Worm (Caenorhabditis elegans) whole organism, L2 larva: Measurements from ENCODE around the gene Y39A3A.3.
A peak's percentile ranks its signal among the peaks of the same experiment; 100 is the strongest.
"Not testable (repeated sequence)": the region's sequence is repeated elsewhere in the genome, so short reads cannot be mapped to it uniquely, and the experiment has no call there.

Source experiments
- C34F6.9 ChIP-seq: fragments of 150-350 bp; optimal IDR thresholded peaks from 2 replicates; lab custom pipeline; 2014; ENCODE audit warnings: missing biosample characterization, missing genetic modification characterization
- F13H6.1 ChIP-seq: sonication (generic microtip); optimal IDR thresholded peaks from 2 replicates; lab custom pipeline; 2016; ENCODE audit warnings: missing genetic modification characterization, missing compliant biosample characterization
- Y55F3AM.14 ChIP-seq: fragments of 200-800 bp; sonication (Bioruptor generic); optimal IDR thresholded peaks from 2 replicates; lab custom pipeline; 2018; ENCODE audit warnings: mild to moderate bottlenecking, missing genetic modification characterization, missing compliant biosample characterization
- ZK546.5 ChIP-seq: sonication (generic microtip); optimal IDR thresholded peaks from 2 replicates; lab custom pipeline; 2017; ENCODE audit warnings: missing biosample characterization, missing genetic modification characterization
- alr-1 ChIP-seq: fragments of 150-350 bp; optimal IDR thresholded peaks from 2 replicates; lab custom pipeline; 2014; ENCODE audit warnings: missing biosample characterization, missing genetic modification characterization
- aly-2 ChIP-seq: fragments of 150-350 bp; optimal IDR thresholded peaks from 2 replicates; lab custom pipeline; 2014; ENCODE audit warnings: missing biosample characterization, missing genetic modification characterization
- ama-1 ChIP-seq: fragments of 150-350 bp; optimal IDR thresholded peaks from 2 replicates; lab custom pipeline; 2018; ENCODE audit warnings: inconsistent platforms
- blmp-1 ChIP-seq: sonication (generic microtip); optimal IDR thresholded peaks from 2 replicates; lab custom pipeline; 2017; ENCODE audit warnings: missing genetic modification characterization, mild to moderate bottlenecking, missing compliant biosample characterization, antibody characterized with exemption, moderate library complexity; ENCODE audit not compliant: insufficient read depth
- ceh-82 ChIP-seq: fragments of 150-350 bp; optimal IDR thresholded peaks from 2 replicates; lab custom pipeline; 2014; ENCODE audit warnings: missing biosample characterization, missing genetic modification characterization
- crh-2 ChIP-seq: sonication (generic microtip); optimal IDR thresholded peaks from 2 replicates; lab custom pipeline; 2017; ENCODE audit warnings: missing biosample characterization, missing genetic modification characterization
- dmd-4 ChIP-seq: sonication (generic microtip); optimal IDR thresholded peaks from 2 replicates; lab custom pipeline; 2017; ENCODE audit warnings: missing biosample characterization, missing genetic modification characterization
- egl-27 ChIP-seq: sonication (generic microtip); optimal IDR thresholded peaks from 3 replicates; lab custom pipeline; 2017; ENCODE audit warnings: missing biosample characterization, missing genetic modification reagents, missing genetic modification characterization
- elt-3 ChIP-seq: sonication (generic microtip); optimal IDR thresholded peaks from 2 replicates; lab custom pipeline; 2017; ENCODE audit warnings: missing biosample characterization, missing genetic modification characterization
- fos-1 ChIP-seq: fragments of 150-350 bp; optimal IDR thresholded peaks from 2 replicates; lab custom pipeline; 2014; ENCODE audit warnings: missing biosample characterization, missing genetic modification characterization
- gmeb-1 ChIP-seq: fragments of 150-350 bp; optimal IDR thresholded peaks from 2 replicates; lab custom pipeline; 2014; ENCODE audit warnings: missing biosample characterization, missing genetic modification characterization
- lin-11 ChIP-seq: fragments of 150-350 bp; sonication (generic microtip); optimal IDR thresholded peaks from 2 replicates; lab custom pipeline; 2014; ENCODE audit warnings: missing biosample characterization, missing genetic modification characterization, inconsistent platforms, mixed read lengths
- lin-13 ChIP-seq: fragments of 150-350 bp; optimal IDR thresholded peaks from 2 replicates; lab custom pipeline; 2014; ENCODE audit warnings: missing biosample characterization, missing genetic modification reagents, missing genetic modification characterization
- lsy-2 ChIP-seq, 2 experiments: fragments of 150-350 bp in 1 of 2; sonication (generic microtip) in 1 of 2; optimal IDR thresholded peaks; 2 replicates each; lab custom pipeline; 2014 to 2017; ENCODE audit warnings: missing biosample characterization in 2 of 2, missing genetic modification characterization in 2 of 2
- mbf-1 ChIP-seq: sonication (generic microtip); optimal IDR thresholded peaks from 2 replicates; lab custom pipeline; 2017; ENCODE audit warnings: missing biosample characterization, missing genetic modification characterization
- mdl-1 ChIP-seq, 2 experiments: fragments of 150-350 bp in 1 of 2; sonication (generic microtip) in 1 of 2; optimal IDR thresholded peaks; 2 replicates each; lab custom pipeline; 2017; ENCODE audit warnings: missing biosample characterization in 2 of 2, missing genetic modification characterization in 2 of 2
- nhr-10 ChIP-seq: sonication (generic microtip); optimal IDR thresholded peaks from 2 replicates; lab custom pipeline; 2017; ENCODE audit warnings: missing biosample characterization, missing genetic modification characterization
- nhr-12 ChIP-seq: fragments of 150-350 bp; optimal IDR thresholded peaks from 2 replicates; lab custom pipeline; 2014; ENCODE audit warnings: missing biosample characterization, missing genetic modification characterization
- nhr-129 ChIP-seq: fragments of 150-350 bp; optimal IDR thresholded peaks from 2 replicates; lab custom pipeline; 2014; ENCODE audit warnings: missing biosample characterization, missing genetic modification characterization
- nhr-21 ChIP-seq: fragments of 150-350 bp; optimal IDR thresholded peaks from 2 replicates; lab custom pipeline; 2014; ENCODE audit warnings: missing biosample characterization, missing genetic modification characterization
- nhr-23 ChIP-seq: fragments of 150-350 bp; optimal IDR thresholded peaks from 2 replicates; lab custom pipeline; 2014; ENCODE audit warnings: missing biosample characterization, missing genetic modification reagents, missing genetic modification characterization
- nhr-25 ChIP-seq: fragments of 150-350 bp; sonication (generic microtip); optimal IDR thresholded peaks from 3 replicates; lab custom pipeline; 2014; ENCODE audit warnings: missing biosample characterization, missing genetic modification characterization
- nhr-6 ChIP-seq: fragments of 150-350 bp; optimal IDR thresholded peaks from 2 replicates; lab custom pipeline; 2014; ENCODE audit warnings: missing biosample characterization, missing genetic modification characterization
- nhr-77 ChIP-seq: fragments of 150-350 bp; optimal IDR thresholded peaks from 2 replicates; lab custom pipeline; 2014; ENCODE audit warnings: missing biosample characterization, missing genetic modification characterization
- peb-1 ChIP-seq: fragments of 150-350 bp; optimal IDR thresholded peaks from 2 replicates; lab custom pipeline; 2014; ENCODE audit warnings: missing biosample characterization, missing genetic modification characterization
- skn-1 ChIP-seq: sonication (generic microtip); optimal IDR thresholded peaks from 2 replicates; lab custom pipeline; 2017; ENCODE audit warnings: missing biosample characterization, missing genetic modification characterization
- sma-3 ChIP-seq: sonication (generic microtip); optimal IDR thresholded peaks from 2 replicates; lab custom pipeline; 2016; ENCODE audit warnings: missing genetic modification reagents, missing genetic modification characterization, missing compliant biosample characterization
- sma-9 ChIP-seq, 2 experiments: fragments of 150-350 bp in 1 of 2; sonication (generic microtip) in 1 of 2; optimal IDR thresholded peaks; 2 replicates each; lab custom pipeline; 2014 to 2016; ENCODE audit warnings: missing genetic modification characterization in 2 of 2, mild to moderate bottlenecking in 1 of 2, missing biosample characterization in 1 of 2, missing compliant biosample characterization in 1 of 2, missing genetic modification reagents in 1 of 2, moderate library complexity in 1 of 2
- snpc-4 ChIP-seq: fragments of 150-350 bp; optimal IDR thresholded peaks from 2 replicates; lab custom pipeline; 2014; ENCODE audit warnings: missing biosample characterization, missing genetic modification characterization
- unc-39 ChIP-seq: fragments of 150-350 bp; optimal IDR thresholded peaks from 2 replicates; lab custom pipeline; 2014; ENCODE audit warnings: missing biosample characterization, missing genetic modification characterization
- unc-55 ChIP-seq: fragments of 150-350 bp; sonication (generic microtip); optimal IDR thresholded peaks from 3 replicates; lab custom pipeline; 2014; ENCODE audit warnings: missing biosample characterization, missing genetic modification reagents, missing genetic modification characterization
- unc-62 ChIP-seq: fragments of 150-350 bp; optimal IDR thresholded peaks from 2 replicates; lab custom pipeline; 2014; ENCODE audit warnings: missing biosample characterization, missing genetic modification reagents, missing genetic modification characterization
- zag-1 ChIP-seq: fragments of 150-350 bp; optimal IDR thresholded peaks from 2 replicates; lab custom pipeline; 2014; ENCODE audit warnings: missing biosample characterization, missing genetic modification characterization
- ztf-1 ChIP-seq: fragments of 200-800 bp; sonication (Bioruptor generic); conservative IDR thresholded peaks from 2 replicates; pipeline ENCODE4 v1.3.6; 2022; ENCODE audit warnings: missing genetic modification characterization, missing compliant biosample characterization
- ztf-11 ChIP-seq: sonication (generic microtip); optimal IDR thresholded peaks from 2 replicates; lab custom pipeline; 2017; ENCODE audit warnings: missing biosample characterization, missing genetic modification characterization

Gene Y39A3A.3

ce11 chrIII:2089453-2089852 is 21.3 kb upstream of the Y39A3A.3 start:
- TF ChIP-seq unc-55 (GFP tag; lab: Kevin White, UChicago): peak; percentile 49
- peak; percentile 9 for TF ChIP-seq fos-1 (tag; lab: Kevin White, UChicago)
- peak; percentile 15 for TF ChIP-seq nhr-129
- TF ChIP-seq nhr-77 (tag; lab: Kevin White, UChicago): no peak
- peak in 1 of 2 experiments; percentile 43 for TF ChIP-seq lsy-2 (tag; optimal IDR thresholded peaks at IDR 0.05; lab: Kevin White, UChicago)
- TF ChIP-seq gmeb-1: peak; percentile 11
- peak; percentile 20 for TF ChIP-seq lin-13 (GFP tag; lab: Kevin White, UChicago)
- TF ChIP-seq ZK546.5: no peak
- peak; percentile 17 for TF ChIP-seq F13H6.1 (tag; lab: Kevin White, UChicago)
- TF ChIP-seq elt-3: no peak
- peak; percentile 56 for TF ChIP-seq C34F6.9 (tag; lab: Kevin White, UChicago)

DNA sequence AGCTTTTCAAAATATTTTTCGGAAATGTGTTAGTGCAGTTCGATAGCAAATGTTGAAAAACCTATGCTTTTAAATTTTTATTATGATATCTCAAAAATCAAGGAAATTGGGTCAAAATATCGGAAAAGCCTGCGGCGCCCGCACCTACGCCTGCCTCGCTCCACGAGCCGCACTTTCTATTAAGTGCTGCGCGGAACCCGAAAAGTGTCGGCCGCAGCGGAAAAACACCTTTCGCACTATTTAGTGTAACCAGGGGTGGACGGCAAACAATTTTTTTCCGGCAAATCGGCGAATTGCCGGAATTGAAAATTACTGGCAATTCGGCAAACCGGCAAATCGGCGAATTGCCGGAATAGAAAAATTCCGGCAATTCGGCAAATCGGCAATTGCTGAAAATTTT is 16.7 kb upstream of the Y39A3A.3 start:
- TF ChIP-seq ZK546.5: no peak
- TF ChIP-seq Y55F3AM.14 (GFP tag; lab: Kevin White, UChicago): no peak
- TF ChIP-seq snpc-4 (tag; lab: Kevin White, UChicago): no peak
- TF ChIP-seq sma-9 (GFP tag; optimal IDR thresholded peaks at IDR 0.05; lab: Kevin White, UChicago): no peak
- no peak for TF ChIP-seq sma-9 (tag; optimal IDR thresholded peaks at IDR 0.05; lab: Kevin White, UChicago)
- TF ChIP-seq sma-3 (GFP tag; lab: Kevin White, UChicago): no peak
- no peak for TF ChIP-seq blmp-1
- no peak for TF ChIP-seq nhr-25
- no peak for TF ChIP-seq nhr-23
- TF ChIP-seq F13H6.1 (tag; lab: Kevin White, UChicago): no peak
- no peak for TF ChIP-seq nhr-21 (tag; lab: Kevin White, UChicago)
- TF ChIP-seq ama-1 (lab: Kevin White, UChicago): no peak
- TF ChIP-seq nhr-6: no peak
- no peak for TF ChIP-seq nhr-77 (tag; lab: Kevin White, UChicago)
- no peak for TF ChIP-seq unc-39 (tag; lab: Kevin White, UChicago)
- TF ChIP-seq peb-1: no peak
- TF ChIP-seq nhr-10 (tag; lab: Kevin White, UChicago): no peak
- no peak for TF ChIP-seq nhr-129
- TF ChIP-seq mbf-1 (tag; lab: Kevin White, UChicago): no peak

DNA sequence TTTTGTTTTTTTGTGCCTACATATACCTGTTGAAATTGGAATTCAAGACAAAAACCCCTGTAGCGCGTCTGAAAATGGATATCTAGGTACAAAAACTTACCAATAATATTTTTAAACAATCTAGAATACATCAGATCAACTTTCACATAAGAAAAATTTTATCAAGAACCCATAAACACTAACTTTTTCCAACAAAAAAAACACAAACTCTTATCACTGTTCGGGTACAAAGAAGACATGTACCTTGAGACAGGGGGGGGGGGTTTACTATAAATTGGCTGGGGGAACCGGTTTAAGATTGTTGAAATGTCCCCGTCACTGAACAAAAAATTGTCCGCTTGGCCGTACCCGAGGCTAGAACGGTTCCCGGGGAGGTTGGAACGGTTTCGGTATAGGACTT is 14.4 kb upstream of the Y39A3A.3 start, which contains the start of gene cpt-3:
TSS of gene cpt-3 (plus strand) at position 301 of the 400 bp plus-strand sequence.
- not testable (repeated sequence) for TF ChIP-seq zag-1; mdl-1 (tag; optimal IDR thresholded peaks at IDR 0.05; lab: Kevin White, UChicago); blmp-1

- TF ChIP-seq dmd-4 (tag; lab: Kevin White, UChicago): no peak
- TF ChIP-seq crh-2 (tag; lab: Kevin White, UChicago): no peak
- TF ChIP-seq ceh-82 (tag; lab: Kevin White, UChicago): no peak
- peak; percentile 5 for TF ChIP-seq nhr-129
Observed at ce11 chrIII:2076546-2077134, 8.5 kb upstream of the Y39A3A.3 start, which contains the start of gene Y39A3A.4. Gene Y39A3A.4, minus strand, starts transcription at chrIII:2076596.

ce11 chrIII:2060857-2061256 is 7.3 kb downstream of the Y39A3A.3 start, which contains the start of gene ins-16:
Gene ins-16, minus strand, starts transcription at chrIII:2060957.
- TF ChIP-seq skn-1 (tag; lab: Kevin White, UChicago) (no peak), nhr-21 (tag; lab: Kevin White, UChicago) (no peak), crh-2 (tag; lab: Kevin White, UChicago) (no peak)

ce11 chrIII:2060068-2060467 is 8.1 kb downstream of the Y39A3A.3 start:
- no peak for TF ChIP-seq ama-1 (lab: Kevin White, UChicago)
- no peak for TF ChIP-seq nhr-6
- TF ChIP-seq alr-1 (tag; lab: Kevin White, UChicago): no peak
- TF ChIP-seq Y55F3AM.14 (GFP tag; lab: Kevin White, UChicago): no peak
- TF ChIP-seq crh-2 (tag; lab: Kevin White, UChicago): no peak
- no peak for TF ChIP-seq gmeb-1
- no peak for TF ChIP-seq nhr-12 (tag; lab: Kevin White, UChicago)
- no peak for TF ChIP-seq sma-3 (GFP tag; lab: Kevin White, UChicago)
- TF ChIP-seq lin-11: no peak
- no peak for TF ChIP-seq ztf-1
- no peak for TF ChIP-seq unc-55 (GFP tag; lab: Kevin White, UChicago)
- TF ChIP-seq C34F6.9 (tag; lab: Kevin White, UChicago): no peak
- no peak for TF ChIP-seq unc-62
- no peak for TF ChIP-seq egl-27 (tag; lab: Kevin White, UChicago)
- TF ChIP-seq ztf-11: no peak
- TF ChIP-seq ZK546.5: no peak
- no peak for TF ChIP-seq peb-1
- no peak for TF ChIP-seq aly-2 (tag; lab: Kevin White, UChicago)
